Worm (Caenorhabditis elegans): ENCODE results near the gene W01H2.2.

W01H2.2 gene

DNA sequence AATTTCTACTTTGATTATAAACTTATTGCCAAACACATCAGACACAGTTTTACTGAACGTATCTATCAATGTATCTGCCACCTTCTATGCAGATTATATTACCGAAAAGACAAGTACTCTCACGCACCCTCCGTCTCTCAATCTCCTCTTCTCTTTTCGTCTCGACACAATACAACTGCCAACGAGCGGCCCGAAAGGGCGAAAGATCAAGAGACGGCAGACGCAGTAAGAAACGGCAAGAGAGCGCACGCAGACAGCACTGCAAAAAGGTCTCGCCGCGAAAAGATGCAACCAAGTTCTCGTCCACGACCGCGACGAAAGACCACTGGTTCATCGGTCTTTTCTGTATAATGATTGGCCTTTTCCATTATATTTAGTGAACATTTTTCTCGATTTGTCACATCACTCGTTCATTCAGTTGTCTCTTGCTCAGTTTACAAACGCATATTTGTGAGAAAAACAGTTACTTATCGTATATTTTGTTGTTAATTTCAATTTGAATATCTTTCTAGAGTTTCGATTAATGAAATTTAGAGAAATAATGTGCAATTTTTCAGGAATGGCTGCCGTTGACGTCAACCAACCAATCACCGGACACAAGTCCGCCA is 27.6 kb downstream of the W01H2.2 start, which contains the start of gene vha-12 (continued):
- no peak for TF ChIP-seq daf-12 (tag; optimal IDR thresholded peaks at IDR 0.05)
- no peak for TF ChIP-seq R02D3.7 (tag; optimal IDR thresholded peaks at IDR 0.05)
- TF ChIP-seq lin-38 (GFP tag; IDR thresholded peaks at IDR 0.05), result no peak
- TF ChIP-seq gei-8 (GFP tag; optimal IDR thresholded peaks at IDR 0.05), result no peak
- peak; percentile 96 for TF ChIP-seq mep-1 (tag; optimal IDR thresholded peaks at IDR 0.05)
- TF ChIP-seq lsy-2 (tag; optimal IDR thresholded peaks at IDR 0.05), result peak; percentile 65 to 89
- peak; percentile 66 for TF ChIP-seq nhr-42 (GFP tag; IDR thresholded peaks at IDR 0.05)
- no peak for TF ChIP-seq zag-1 (tag; optimal IDR thresholded peaks at IDR 0.05)
- no peak for TF ChIP-seq duxl-1 (tag; optimal IDR thresholded peaks at IDR 0.05; ENCODE audit: poor library complexity)
- peak; percentile 55; the same call in 1 of the 2 replicates for TF ChIP-seq arid-1 (GFP tag; conservative IDR thresholded peaks at IDR 0.05)
- peak in 1 of 2 experiments; percentile 23 for TF ChIP-seq daf-16 (GFP tag; optimal IDR thresholded peaks at IDR 0.05)
- peak; percentile 87 for TF ChIP-seq daf-16 (tag; optimal IDR thresholded peaks at IDR 0.05)

DNA sequence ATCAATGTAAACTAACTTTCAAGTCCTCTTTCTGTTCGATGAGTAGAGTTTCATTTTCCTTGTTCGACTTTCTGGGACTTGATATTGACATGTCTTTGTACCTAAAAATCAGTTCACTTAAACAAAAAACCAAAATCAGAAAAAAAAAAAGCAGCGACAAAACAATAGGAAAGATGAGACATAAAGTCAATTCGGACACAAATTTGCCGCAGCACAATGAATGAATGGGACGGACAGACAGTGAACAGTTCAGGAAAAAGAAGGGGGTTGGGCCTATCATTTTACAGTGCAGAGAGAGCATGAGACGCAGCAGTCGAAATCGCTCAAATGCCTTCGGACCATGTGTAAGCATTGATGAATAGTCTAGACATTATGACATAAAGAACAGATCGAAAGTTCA is 31.6 kb downstream of the W01H2.2 start, which contains the start of gene mrp-6:
Gene mrp-6 (minus strand): TSS at position 101 of the 400 bp plus-strand sequence.
- TF ChIP-seq ceh-62 (tag; optimal IDR thresholded peaks at IDR 0.05), result no peak

DNA sequence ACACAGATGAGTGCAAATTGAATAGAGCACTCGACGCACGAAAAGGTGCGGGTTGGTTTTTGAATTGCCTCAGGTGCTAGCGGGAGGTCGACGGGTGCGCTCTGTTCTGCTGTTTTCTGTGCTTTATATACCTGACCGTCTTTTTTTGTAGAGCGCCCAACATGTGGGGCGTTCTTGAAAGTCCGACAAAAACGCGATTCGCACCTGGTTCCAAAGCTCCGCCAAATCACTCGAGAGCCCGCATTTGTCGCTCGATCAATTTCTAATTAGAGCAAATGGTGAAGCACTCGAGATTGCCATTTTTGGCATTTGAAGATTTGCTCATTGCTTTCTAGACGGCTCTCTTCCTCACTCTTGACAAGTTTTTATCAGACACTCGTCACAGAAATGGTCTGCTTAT is 40.9 kb downstream of the W01H2.2 start, which contains the start of gene ZK470.6:
Gene ZK470.6 (minus strand): TSS at position 101 of the 400 bp plus-strand sequence.
- TF ChIP-seq dmd-8 (GFP tag; IDR thresholded peaks at IDR 0.05), result no peak
- TF ChIP-seq T20F7.1 (GFP tag; optimal IDR thresholded peaks at IDR 0.05), result no peak
- TF ChIP-seq madf-5 (GFP tag; IDR thresholded peaks at IDR 0.05), result no peak
- no peak for TF ChIP-seq lir-3 (tag; optimal IDR thresholded peaks at IDR 0.05)
- TF ChIP-seq nhr-77 (tag; optimal IDR thresholded peaks at IDR 0.05), result no peak
- TF ChIP-seq spr-1 (tag; optimal IDR thresholded peaks at IDR 0.05), result no peak
- no peak for TF ChIP-seq gei-8 (GFP tag; optimal IDR thresholded peaks at IDR 0.05)
- no peak for TF ChIP-seq daf-16 (GFP tag; optimal IDR thresholded peaks at IDR 0.05)
- no peak for TF ChIP-seq daf-16 (tag; optimal IDR thresholded peaks at IDR 0.05)
- TF ChIP-seq madf-9 (GFP tag; conservative IDR thresholded peaks at IDR 0.05), result no peak
- TF ChIP-seq pha-4 (GFP tag; IDR thresholded peaks at IDR 0.05), result no peak
- TF ChIP-seq pha-4 (tag; optimal IDR thresholded peaks at IDR 0.05), result no peak
- TF ChIP-seq snpc-4 (tag; optimal IDR thresholded peaks at IDR 0.05), result no peak
- no peak for TF ChIP-seq hmg-1.1 (GFP tag; IDR thresholded peaks at IDR 0.05)
- no peak for TF ChIP-seq fkh-10 (GFP tag; optimal IDR thresholded peaks at IDR 0.05)
- TF ChIP-seq lin-1 (GFP tag; IDR thresholded peaks at IDR 0.05), result no peak
